Worm (Caenorhabditis elegans) whole organism, L4 larva: ENCODE measurements around the gene R151.10.

Experiments
- aha-1 ChIP-seq: fragments of 150-350 bp; peaks from one replicate; lab custom pipeline; 2014; ENCODE audit warnings: missing biosample characterization, missing genetic modification characterization
- ceh-20 ChIP-seq: fragments of 200-800 bp; sonication (Bioruptor generic); IDR thresholded peaks from 2 replicates; pipeline ENCODE4 v1.3.6; 2022; ENCODE audit warnings: missing genetic modification reagents, missing genetic modification characterization, missing compliant biosample characterization
- ceh-82 ChIP-seq: sonication (generic microtip); optimal IDR thresholded peaks from 2 replicates; lab custom pipeline; 2017; ENCODE audit warnings: missing biosample characterization, missing genetic modification characterization
- jun-1 ChIP-seq: fragments of 150-350 bp; optimal IDR thresholded peaks from 2 replicates; lab custom pipeline; 2014; ENCODE audit warnings: missing biosample characterization, missing genetic modification reagents, missing genetic modification characterization
- lin-13 ChIP-seq: fragments of 150-350 bp; optimal IDR thresholded peaks from 2 replicates; lab custom pipeline; 2014; ENCODE audit warnings: missing biosample characterization, missing genetic modification reagents, missing genetic modification characterization
- lin-39 ChIP-seq: fragments of 150-350 bp; optimal IDR thresholded peaks from 2 replicates; lab custom pipeline; 2014; ENCODE audit warnings: missing biosample characterization, missing genetic modification reagents, missing genetic modification characterization
- sdz-12 ChIP-seq: fragments of 200-800 bp; sonication (Bioruptor generic); optimal IDR thresholded peaks from 2 replicates; lab custom pipeline; 2018; ENCODE audit warnings: mild to moderate bottlenecking, missing genetic modification characterization, missing compliant biosample characterization
- unc-39 ChIP-seq: sonication (generic microtip); optimal IDR thresholded peaks from 2 replicates; lab custom pipeline; 2017; ENCODE audit warnings: missing biosample characterization, missing genetic modification characterization

- TF ChIP-seq unc-39 (no peak), ceh-82 (tag; lab: Kevin White, UChicago) (no peak), lin-13 (GFP tag; lab: Kevin White, UChicago) (no peak), ceh-20 (GFP tag; lab: Robert Waterston, UW) (no peak), sdz-12 (GFP tag; lab: Kevin White, UChicago) (no peak), jun-1 (tag; lab: Kevin White, UChicago) (no peak), lin-39 (no peak), aha-1 (tag; lab: Kevin White, UChicago) (no peak)
These were observed 9.6 kb downstream of the R151.10 start for ce11 chrIII:7221103-7221502.
